Fruit fly (Drosophila melanogaster) whole organism, pupa: ENCODE data around the gene CG10513.

ENCODE experiments used
- CG32121 ChIP-seq: fragments of 200-800 bp; sonication (Bioruptor generic); IDR thresholded peaks from 2 replicates; pipeline ENCODE4 v1.3.6; 2022; ENCODE audit warnings: missing biosample characterization, missing genetic modification characterization
- CG34367 ChIP-seq: fragments of 200-800 bp; sonication (Bioruptor generic); optimal IDR thresholded peaks from 2 replicates; lab custom pipeline; 2018; ENCODE audit warnings: missing biosample characterization, mild to moderate bottlenecking, missing genetic modification characterization
- CG8159 ChIP-seq: fragments of 200-800 bp; sonication (Bioruptor generic); optimal IDR thresholded peaks from 3 replicates; lab custom pipeline; 2018; ENCODE audit warnings: missing biosample characterization, mild to moderate bottlenecking, missing genetic modification characterization, moderate library complexity

DNA sequence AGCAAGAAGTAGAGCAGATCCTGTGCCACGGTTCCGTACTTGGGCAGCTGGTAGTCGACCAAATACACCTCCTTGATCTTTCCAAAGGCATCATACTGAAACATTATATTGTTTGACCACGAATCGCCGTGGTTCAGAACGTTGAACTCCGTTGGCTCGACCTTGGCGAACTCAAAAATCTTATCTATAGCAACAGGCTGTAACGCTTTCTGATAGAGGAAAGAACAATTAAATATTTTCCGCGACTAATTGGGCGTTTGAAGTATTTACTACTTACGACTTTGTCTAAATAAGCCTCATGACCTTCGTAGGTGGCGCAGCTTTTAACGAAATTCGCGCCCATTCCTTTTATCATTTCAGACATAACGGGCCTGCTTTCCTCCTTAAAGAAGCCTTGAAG is 44.7 kb upstream of the CG10513 start:
- TF ChIP-seq CG34367 (tag; lab: Kevin White, UChicago) (no peak), CG8159 (no peak), CG32121 (GFP tag; lab: Robert Waterston, UW) (no peak)
